Fruit fly (Drosophila melanogaster) whole organism, adult: Measurements from ENCODE around the gene AdoR.

Experiments
- CG11617 ChIP-seq: fragments of 200-800 bp; sonication (Bioruptor generic); optimal IDR thresholded peaks from 2 replicates; lab custom pipeline; 2017; ENCODE audit warnings: mild to moderate bottlenecking, missing biosample characterization, missing genetic modification reagents, missing genetic modification characterization
- CG12768 ChIP-seq: fragments of 200-800 bp; sonication (Bioruptor generic); optimal IDR thresholded peaks from 2 replicates; lab custom pipeline; 2017; ENCODE audit warnings: missing biosample characterization, missing genetic modification characterization, mild to moderate bottlenecking, moderate library complexity, missing genetic modification reagents
- CG14711 ChIP-seq: fragments of 200-800 bp; sonication (Bioruptor generic); optimal IDR thresholded peaks from 2 replicates; lab custom pipeline; 2018; ENCODE audit warnings: missing biosample characterization, mild to moderate bottlenecking, missing genetic modification characterization, moderate library complexity
- CG1620 ChIP-seq: fragments of 200-800 bp; sonication (Bioruptor generic); optimal IDR thresholded peaks from 2 replicates; lab custom pipeline; 2016; ENCODE audit warnings: missing biosample characterization, missing genetic modification characterization
- CG33017 ChIP-seq: fragments of 200-800 bp; sonication (Bioruptor generic); optimal IDR thresholded peaks from 2 replicates; lab custom pipeline; 2018; ENCODE audit warnings: missing biosample characterization, mild to moderate bottlenecking, missing genetic modification characterization, moderate library complexity
- CG5204 ChIP-seq: fragments of 200-800 bp; sonication (Bioruptor generic); optimal IDR thresholded peaks from 2 replicates; lab custom pipeline; 2016; ENCODE audit warnings: missing biosample characterization, missing genetic modification characterization
- CG7045 ChIP-seq: fragments of 200-800 bp; sonication (Bioruptor generic); optimal IDR thresholded peaks from 2 replicates; lab custom pipeline; 2017; ENCODE audit warnings: missing biosample characterization, mild to moderate bottlenecking, missing genetic modification characterization
- CG7101 ChIP-seq: fragments of 200-800 bp; sonication (Bioruptor generic); optimal IDR thresholded peaks from 2 replicates; lab custom pipeline; 2018; ENCODE audit warnings: missing biosample characterization, mild to moderate bottlenecking, missing genetic modification characterization, moderate library complexity
- Clk ChIP-seq: fragments of 200-800 bp; sonication (Bioruptor generic); optimal IDR thresholded peaks from 2 replicates; lab custom pipeline; 2017; ENCODE audit warnings: missing biosample characterization, missing genetic modification characterization
- Crg-1 ChIP-seq: fragments of 200-800 bp; sonication (Bioruptor generic); optimal IDR thresholded peaks from 2 replicates; lab custom pipeline; 2016; ENCODE audit warnings: missing biosample characterization, missing genetic modification characterization
- Hr96 ChIP-seq: fragments of 200-800 bp; sonication (Bioruptor generic); optimal IDR thresholded peaks from 2 replicates; lab custom pipeline; 2016; ENCODE audit warnings: missing biosample characterization, missing genetic modification characterization
- Mnt ChIP-seq: fragments of 200-800 bp; sonication (Bioruptor generic); optimal IDR thresholded peaks from 2 replicates; lab custom pipeline; 2016; ENCODE audit warnings: missing biosample characterization, mild to moderate bottlenecking, missing genetic modification characterization
- bab1 ChIP-seq: fragments of 200-800 bp; sonication (Bioruptor generic); optimal IDR thresholded peaks from 3 replicates; lab custom pipeline; 2019; ENCODE audit warnings: missing biosample characterization, mild to moderate bottlenecking, missing genetic modification characterization, moderate library complexity
- cic ChIP-seq: fragments of 200-800 bp; sonication (Bioruptor generic); optimal IDR thresholded peaks from 2 replicates; lab custom pipeline; 2017; ENCODE audit warnings: missing biosample characterization, mild to moderate bottlenecking, missing genetic modification characterization, moderate library complexity
- cnc ChIP-seq, 2 experiments: fragments of >200 bp; optimal IDR thresholded peaks; 2 replicates each; lab custom pipeline; 2017
- kay ChIP-seq: fragments of 200-800 bp; sonication (Bioruptor generic); peaks from one replicate; lab custom pipeline; 2016; ENCODE audit warnings: missing biosample characterization, missing genetic modification characterization, borderline replicate concordance
- ovo ChIP-seq: fragments of 200-800 bp; sonication (Bioruptor generic); optimal IDR thresholded peaks from 2 replicates; lab custom pipeline; 2016; ENCODE audit warnings: missing biosample characterization, missing genetic modification characterization
- pad ChIP-seq: fragments of 200-800 bp; sonication (Bioruptor generic); optimal IDR thresholded peaks from 3 replicates; lab custom pipeline; 2017; ENCODE audit warnings: missing biosample characterization, missing genetic modification characterization, mild to moderate bottlenecking, moderate library complexity, missing genetic modification reagents
- tj ChIP-seq: fragments of 200-800 bp; sonication (Bioruptor generic); optimal IDR thresholded peaks from 3 replicates; lab custom pipeline; 2017; ENCODE audit warnings: missing biosample characterization, mild to moderate bottlenecking, missing genetic modification characterization, moderate library complexity
- toe ChIP-seq: fragments of 200-800 bp; sonication (Bioruptor generic); optimal IDR thresholded peaks from 2 replicates; lab custom pipeline; 2016; ENCODE audit warnings: missing biosample characterization, missing genetic modification characterization

Gene AdoR

DNA sequence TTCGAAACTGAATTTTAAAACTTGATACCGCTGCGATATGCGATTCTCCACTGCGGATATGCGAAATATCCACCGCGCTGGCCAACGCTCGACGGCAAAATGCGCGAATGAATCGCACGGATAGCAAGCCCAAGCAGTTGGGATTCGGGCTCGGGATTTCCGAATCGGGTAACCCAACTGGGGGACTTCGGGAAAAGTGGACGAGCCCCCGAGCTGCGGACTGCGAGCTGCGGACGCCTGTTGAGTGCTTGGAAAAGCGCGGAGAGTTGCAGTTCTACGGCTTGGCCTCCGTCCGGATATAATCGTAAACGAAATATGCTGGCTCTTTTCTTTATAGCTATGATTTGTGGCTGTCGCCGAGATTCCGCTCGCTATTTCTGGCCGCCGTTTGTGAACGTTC, at the start of gene AdoR:
AdoR (minus strand) TSS at position 101 of the 400 bp plus-strand sequence.
- TF ChIP-seq cnc (optimal IDR thresholded peaks at IDR 0.05; lab: Kevin White, UChicago) (no peak), ovo (GFP tag; lab: Kevin White, UChicago) (no peak), bab1 (no peak), CG33017 (tag; lab: Kevin White, UChicago) (no peak), CG11617 (GFP tag; lab: Kevin White, UChicago) (no peak), Mnt (no peak), cic (GFP tag; lab: Kevin White, UChicago) (no peak), CG7101 (no peak)

DNA sequence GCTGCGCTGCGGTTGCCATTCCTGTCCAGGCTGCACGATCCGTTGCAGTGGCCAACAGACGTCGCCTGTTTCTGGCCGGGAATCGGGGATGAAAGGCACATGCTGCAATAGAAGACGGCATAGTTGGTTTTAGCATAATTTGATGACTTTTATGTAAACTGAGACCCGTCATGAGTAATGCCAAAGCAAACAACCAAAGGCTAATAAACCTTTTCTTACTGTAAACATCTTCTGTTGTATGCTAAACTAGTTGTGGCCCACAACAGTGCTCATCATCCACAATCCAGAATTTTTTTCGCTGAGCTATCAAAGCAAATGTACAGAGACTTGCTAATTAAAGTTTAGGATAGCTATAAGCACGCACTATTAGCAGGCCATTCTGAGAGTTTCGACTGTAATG, 49.4 kb upstream of the AdoR start:
- TF ChIP-seq Clk (GFP tag; lab: Kevin White, UChicago) (no peak), ovo (GFP tag; lab: Kevin White, UChicago) (no peak), CG7101 (no peak)

- TF ChIP-seq CG14711 (no peak), ovo (GFP tag; lab: Kevin White, UChicago) (no peak), kay (GFP tag; lab: Kevin White, UChicago) (no peak), CG1620 (no peak), cic (GFP tag; lab: Kevin White, UChicago) (no peak), Hr96 (GFP tag; lab: Kevin White, UChicago) (no peak), CG11617 (GFP tag; lab: Kevin White, UChicago) (no peak), Clk (GFP tag; lab: Kevin White, UChicago) (no peak), CG7045 (no peak), CG7101 (no peak)
These were observed 48.4 kb upstream of the AdoR start for dm6 chr3R:30197796-30198195.

dm6 chr3R:30196128-30196527, 46.7 kb upstream of the AdoR start, which contains the start of gene CG15531:
CG15531 (minus strand) TSS chr3R:30196228.
- TF ChIP-seq cic (GFP tag; lab: Kevin White, UChicago) (no peak), bab1 (no peak), CG1620 (no peak), Crg-1 (GFP tag; lab: Kevin White, UChicago) (no peak), CG33017 (tag; lab: Kevin White, UChicago) (no peak), Clk (GFP tag; lab: Kevin White, UChicago) (no peak), CG7045 (no peak), CG7101 (no peak), CG11617 (GFP tag; lab: Kevin White, UChicago) (no peak), CG5204 (no peak), toe (GFP tag; lab: Kevin White, UChicago) (no peak), ovo (GFP tag; lab: Kevin White, UChicago) (no peak), CG14711 (no peak), CG12768 (no peak)

DNA sequence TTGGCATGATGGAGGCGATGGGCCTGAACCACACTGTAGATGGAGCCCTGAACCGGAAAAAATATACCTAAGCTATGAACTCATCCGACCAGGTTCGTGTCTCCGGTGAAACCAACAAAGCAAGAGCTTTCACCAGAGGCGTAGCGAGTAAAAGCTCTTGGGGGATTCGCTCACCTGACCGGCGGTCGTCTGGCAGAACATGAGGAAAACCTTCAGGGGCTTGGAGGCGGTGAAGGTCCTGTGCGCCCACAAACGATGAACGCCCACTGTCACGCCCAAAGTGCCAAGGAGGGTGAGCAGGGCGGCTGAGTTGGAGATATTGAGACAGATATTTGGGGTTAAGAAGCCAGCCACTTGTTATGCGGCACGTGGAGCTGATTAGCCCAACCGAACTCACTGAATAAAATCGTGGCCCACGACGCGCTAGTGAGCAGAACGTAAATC, 46.2 kb upstream of the AdoR start:
- peak; percentile 19 for TF ChIP-seq CG33017 (tag; lab: Kevin White, UChicago)
- peak; percentile 44 for TF ChIP-seq CG1620
- TF ChIP-seq toe (GFP tag; lab: Kevin White, UChicago) = no peak
- TF ChIP-seq kay (GFP tag; lab: Kevin White, UChicago) = no peak
- TF ChIP-seq cnc (optimal IDR thresholded peaks at IDR 0.05; lab: Kevin White, UChicago) = no peak
- peak; percentile 54 for TF ChIP-seq CG7101
- TF ChIP-seq Crg-1 (GFP tag; lab: Kevin White, UChicago) = peak; percentile 22
- TF ChIP-seq Mnt = peak; percentile 84
- peak; percentile 20 for TF ChIP-seq CG14711
- TF ChIP-seq bab1 = peak; percentile 80
- no peak for TF ChIP-seq Clk (GFP tag; lab: Kevin White, UChicago)
- peak; percentile 29 for TF ChIP-seq CG11617 (GFP tag; lab: Kevin White, UChicago)
- peak; percentile 10 for TF ChIP-seq cic (GFP tag; lab: Kevin White, UChicago)

DNA sequence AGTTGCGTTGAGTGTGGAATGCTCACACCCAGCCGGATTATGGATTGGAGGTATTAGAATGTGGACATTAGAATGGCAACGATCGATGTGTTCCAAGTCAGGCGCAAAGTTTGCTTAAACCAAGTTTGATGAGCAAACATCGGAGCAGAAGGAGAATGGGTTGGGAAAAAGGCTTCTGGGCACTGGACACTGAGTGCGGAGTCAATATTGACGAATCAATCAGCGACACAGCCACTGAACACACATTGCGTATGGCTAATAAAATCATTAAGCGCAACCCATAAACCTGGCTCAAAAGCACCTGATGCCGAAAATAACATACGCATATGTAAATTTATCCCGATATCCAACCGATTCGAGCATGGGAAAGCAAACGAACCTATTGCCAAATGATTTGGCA, 44.4 kb upstream of the AdoR start:
- TF ChIP-seq ovo (GFP tag; lab: Kevin White, UChicago) = no peak
- TF ChIP-seq Clk (GFP tag; lab: Kevin White, UChicago) = no peak
- TF ChIP-seq toe (GFP tag; lab: Kevin White, UChicago) = no peak
- TF ChIP-seq CG7101 = no peak
- no peak for TF ChIP-seq CG5204
- no peak for TF ChIP-seq pad (GFP tag; lab: Kevin White, UChicago)
- TF ChIP-seq CG1620 = no peak

- TF ChIP-seq tj (GFP tag; lab: Kevin White, UChicago) (peak; percentile 46), CG7101 (no peak)
These were observed 42.1 kb upstream of the AdoR start for dm6 chr3R:30191462-30191874.

DNA sequence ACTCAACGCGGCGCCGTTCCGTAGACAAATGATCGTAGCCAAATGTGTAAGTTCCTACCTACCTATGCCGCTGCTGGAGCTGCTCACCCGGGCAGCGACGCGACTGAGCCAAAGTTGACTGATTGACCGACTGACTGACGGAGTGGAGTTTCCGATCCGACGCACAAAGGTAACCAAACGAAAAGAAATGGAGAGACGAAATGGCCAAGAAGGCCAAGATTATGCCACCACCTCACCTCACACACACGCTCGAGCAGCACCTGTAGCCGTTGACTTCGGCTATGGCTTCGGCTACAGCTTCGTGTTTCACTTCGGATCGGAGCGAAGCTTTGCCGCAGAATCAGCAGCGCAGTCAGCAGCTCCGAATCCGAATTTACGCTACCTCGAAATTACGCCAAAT, 41.6 kb upstream of the AdoR start, which contains the start of gene CG9747:
CG9747 (minus strand) TSS at position 206 of the 400 bp plus-strand sequence.
- peak; percentile 90 for TF ChIP-seq tj (GFP tag; lab: Kevin White, UChicago)
- no peak for TF ChIP-seq CG5204
